Fruit fly (Drosophila melanogaster): ENCODE measurements around the gene CG7202.

Gene CG7202

dm6 chr3L:21453623-21454022 lies 39.0 kb downstream of the CG7202 start (continued):
- TF ChIP-seq CG8359 (GFP tag; optimal IDR thresholded peaks at IDR 0.05; ENCODE audit: borderline replicate concordance) (peak; percentile 29), bowl (GFP tag; IDR thresholded peaks at IDR 0.05) (no peak), sens (GFP tag) (peak; percentile 96), CG31441 (GFP tag; IDR thresholded peaks at IDR 0.05) (peak; percentile 71), Ada2b (GFP tag; IDR thresholded peaks at IDR 0.05) (peak; percentile 53; the same call in 1 of the 2 replicates), Meics (GFP tag; optimal IDR thresholded peaks at IDR 0.05) (no peak), br (optimal IDR thresholded peaks at IDR 0.05) (no peak)

dm6 chr3L:21450486-21450885 lies 42.1 kb downstream of the CG7202 start:
- TF ChIP-seq HLH54F (GFP tag; optimal IDR thresholded peaks at IDR 0.05) (no peak), NFAT (GFP tag; IDR thresholded peaks at IDR 0.05) (0 out of 2 replicates have a peak, but pooled peaks have one; percentile 20), zen2 (GFP tag; IDR thresholded peaks at IDR 0.05; ENCODE audit: partially characterized antibody) (0 out of 3 replicates have a peak, but pooled peaks have one; percentile 9), ase (GFP tag; IDR thresholded peaks at IDR 0.05) (peak; percentile 16; the same call in 1 of the 3 replicates), H2.0 (GFP tag; IDR thresholded peaks at IDR 0.05) (no peak), Dp (GFP tag; optimal IDR thresholded peaks at IDR 0.05) (no peak), Med (GFP tag) (peak; percentile 15), onecut (GFP tag; IDR thresholded peaks at IDR 0.05) (no peak), CG17186 (GFP tag; optimal IDR thresholded peaks at IDR 0.05) (no peak), CG11695 (GFP tag; IDR thresholded peaks at IDR 0.05) (peak; percentile 39; the same call in 1 of the 3 replicates), grau (tag; optimal IDR thresholded peaks at IDR 0.05) (peak; percentile 37), pan (optimal IDR thresholded peaks at IDR 0.05) (no peak), pan (GFP tag; optimal IDR thresholded peaks at IDR 0.05 in 1 of 2, IDR thresholded peaks at IDR 0.05 in 1 of 2) (peak in 1 of 2 experiments; percentile 66), CG11456 (GFP tag; IDR thresholded peaks at IDR 0.05) (peak; percentile 59; the same call in 1 of the 3 replicates)

DNA sequence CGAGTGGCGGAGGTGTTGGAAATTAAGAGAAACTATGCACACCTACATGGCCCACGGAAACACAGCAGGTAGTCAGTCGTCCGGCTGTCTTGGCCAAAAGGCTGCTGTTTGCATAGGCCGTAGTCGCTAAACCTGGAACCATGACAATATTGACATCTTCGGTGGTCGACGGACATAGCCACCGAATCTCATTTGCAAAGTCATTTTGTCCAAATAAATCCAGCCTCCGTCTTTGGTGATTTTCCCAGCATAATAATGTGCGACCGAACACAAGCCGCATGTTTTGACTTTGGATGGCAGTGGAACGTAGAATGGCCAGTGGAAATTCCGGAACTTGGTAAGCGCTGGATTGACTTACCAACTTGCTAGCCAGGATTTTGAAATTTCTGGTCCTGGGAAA lies 43.2 kb downstream of the CG7202 start:
- TF ChIP-seq stwl (tag; optimal IDR thresholded peaks at IDR 0.05) (no peak), CG18619 (GFP tag; optimal IDR thresholded peaks at IDR 0.05) (no peak), fd102C (GFP tag; optimal IDR thresholded peaks at IDR 0.05) (peak; percentile 29), CG2199 (GFP tag; IDR thresholded peaks at IDR 0.05) (0 out of 3 replicates have a peak, but pooled peaks have one; percentile 20), CG9932 (GFP tag; IDR thresholded peaks at IDR 0.05) (no peak), zen (tag; optimal IDR thresholded peaks at IDR 0.05) (peak; percentile 14), twi (tag; optimal IDR thresholded peaks at IDR 0.05) (peak; percentile 6), cg (GFP tag; optimal IDR thresholded peaks at IDR 0.05) (no peak), CG7987 (GFP tag; optimal IDR thresholded peaks at IDR 0.05) (no peak), CG33213 (GFP tag; optimal IDR thresholded peaks at IDR 0.05) (no peak), CG3847 (GFP tag; IDR thresholded peaks at IDR 0.05) (no peak), CG10979 (tag; optimal IDR thresholded peaks at IDR 0.05) (no peak), Xbp1 (GFP tag; optimal IDR thresholded peaks at IDR 0.05) (no peak), Med (GFP tag) (peak; percentile 19), D19A (tag; optimal IDR thresholded peaks at IDR 0.05) (no peak), CG6654 (GFP tag; optimal IDR thresholded peaks at IDR 0.05) (no peak), bbx (GFP tag; IDR thresholded peaks at IDR 0.05; ENCODE audit: partially characterized antibody) (no peak), CG6272 (GFP tag; IDR thresholded peaks at IDR 0.05) (no peak), tll (GFP tag; optimal IDR thresholded peaks at IDR 0.05) (peak in 1 of 2 experiments; percentile 98), CG14710 (tag; optimal IDR thresholded peaks at IDR 0.05) (no peak), Chrac-16 (GFP tag; optimal IDR thresholded peaks at IDR 0.05) (no peak), CG18262 (tag; optimal IDR thresholded peaks at IDR 0.05) (no peak), bcd (GFP tag; optimal IDR thresholded peaks at IDR 0.05) (no peak), her (GFP tag; optimal IDR thresholded peaks at IDR 0.05) (no peak)
